Fruit fly (Drosophila melanogaster) whole organism, embryonic: ENCODE measurements around the gene DPCoAC.
A peak's percentile ranks its signal among the peaks of the same experiment; 100 is the strongest.

Experiments used
- Abd-B ChIP-seq: fragments of 200-800 bp; sonication (Bioruptor generic); optimal IDR thresholded peaks from 2 replicates; lab custom pipeline; 2018; ENCODE audit warnings: missing biosample characterization, mild to moderate bottlenecking, missing genetic modification characterization, moderate library complexity
- CG11695 ChIP-seq: fragments of 200-800 bp; sonication (Bioruptor generic); IDR thresholded peaks from 3 replicates; pipeline ENCODE4 v1.3.6; 2022; ENCODE audit warnings: missing biosample characterization, missing genetic modification characterization
- CG11723 ChIP-seq: fragments of 200-800 bp; sonication (Bioruptor generic); optimal IDR thresholded peaks from 2 replicates; lab custom pipeline; 2017; ENCODE audit warnings: missing biosample characterization, mild to moderate bottlenecking, missing genetic modification characterization
- CG1233 ChIP-seq: fragments of 200-800 bp; sonication (Bioruptor generic); optimal IDR thresholded peaks from 4 replicates; lab custom pipeline; 2018; ENCODE audit warnings: missing biosample characterization, mild to moderate bottlenecking, missing genetic modification characterization
- CG1647 ChIP-seq: fragments of 200-800 bp; sonication (Bioruptor generic); optimal IDR thresholded peaks from 3 replicates; lab custom pipeline; 2016; ENCODE audit warnings: missing biosample characterization, missing genetic modification characterization
- CG17361 ChIP-seq: fragments of 200-800 bp; sonication (Bioruptor generic); IDR thresholded peaks from 3 replicates; pipeline ENCODE4 v1.3.6; 2022; ENCODE audit warnings: missing biosample characterization, missing genetic modification characterization
- CG31365 ChIP-seq: fragments of 200-800 bp; sonication (Bioruptor generic); optimal IDR thresholded peaks from 2 replicates; lab custom pipeline; 2018; ENCODE audit warnings: missing biosample characterization, mild to moderate bottlenecking, missing genetic modification characterization
- CG3726 ChIP-seq: fragments of 200-800 bp; sonication (Bioruptor generic); IDR thresholded peaks from 3 replicates; pipeline ENCODE4, ENCODE4 v1.3.6; 2022; ENCODE audit warnings: missing biosample characterization, missing genetic modification characterization
- CG3847 ChIP-seq: fragments of 200-800 bp; sonication (Bioruptor generic); IDR thresholded peaks from 2 replicates; pipeline ENCODE4 v1.3.6; 2022; ENCODE audit warnings: missing biosample characterization, missing genetic modification characterization
- CG7357 ChIP-seq: fragments of 200-800 bp; sonication (Bioruptor generic); IDR thresholded peaks from 3 replicates; pipeline ENCODE4 v1.3.6; 2022; ENCODE audit warnings: missing biosample characterization, missing genetic modification characterization
- CoRest ChIP-seq: fragments of 200-800 bp; sonication (Bioruptor generic); optimal IDR thresholded peaks from 3 replicates; lab custom pipeline; 2018; ENCODE audit warnings: missing biosample characterization, mild to moderate bottlenecking, missing genetic modification characterization, moderate library complexity
- D19B ChIP-seq: fragments of 200-800 bp; sonication (Bioruptor generic); optimal IDR thresholded peaks from 2 replicates; lab custom pipeline; 2017; ENCODE audit warnings: missing biosample characterization, mild to moderate bottlenecking, missing genetic modification characterization
- Fer1 ChIP-seq: fragments of 200-800 bp; sonication (Bioruptor generic); optimal IDR thresholded peaks from 2 replicates; lab custom pipeline; 2017; ENCODE audit warnings: missing biosample characterization, mild to moderate bottlenecking, missing genetic modification characterization
- GATAe ChIP-seq: fragments of 200-800 bp; sonication (Bioruptor generic); conservative IDR thresholded peaks from 2 replicates; pipeline ENCODE4 v1.3.6; 2022; ENCODE audit warnings: missing biosample characterization, missing genetic modification characterization
- HLH4C ChIP-seq: fragments of 200-800 bp; sonication (Bioruptor generic); IDR thresholded peaks from 3 replicates; pipeline ENCODE4 v1.3.6; 2022; ENCODE audit warnings: missing biosample characterization, missing genetic modification characterization; ENCODE audit not compliant: partially characterized antibody
- Kr ChIP-seq: fragments of 200-800 bp; sonication (Bioruptor generic); optimal IDR thresholded peaks from 2 replicates; lab custom pipeline; 2017; ENCODE audit warnings: missing biosample characterization, mild to moderate bottlenecking, missing genetic modification characterization
- MTF-1 ChIP-seq: fragments of 200-800 bp; sonication (Bioruptor generic); optimal IDR thresholded peaks from 2 replicates; lab custom pipeline; 2018; ENCODE audit warnings: missing biosample characterization, mild to moderate bottlenecking, missing genetic modification characterization, borderline replicate concordance
- Myb ChIP-seq: fragments of 200-800 bp; sonication (Bioruptor generic); optimal IDR thresholded peaks from 2 replicates; lab custom pipeline; 2016; ENCODE audit warnings: missing biosample characterization, missing genetic modification characterization
- Nf-YC ChIP-seq: fragments of 200-800 bp; optimal IDR thresholded peaks from 3 replicates; lab custom pipeline; 2019; ENCODE audit warnings: missing biosample characterization, mild to moderate bottlenecking, missing genetic modification characterization, moderate library complexity
- Side ChIP-seq: fragments of 200-800 bp; sonication (Bioruptor generic); optimal IDR thresholded peaks from 2 replicates; lab custom pipeline; 2016; ENCODE audit warnings: missing biosample characterization, missing genetic modification characterization
- Spps ChIP-seq: fragments of 200-800 bp; sonication (Bioruptor generic); optimal IDR thresholded peaks from 2 replicates; lab custom pipeline; 2018; ENCODE audit warnings: missing biosample characterization, mild to moderate bottlenecking, missing genetic modification characterization
- Ssrp ChIP-seq: fragments of 200-800 bp; sonication (Bioruptor generic); optimal IDR thresholded peaks from 2 replicates; lab custom pipeline; 2018; ENCODE audit warnings: missing biosample characterization, mild to moderate bottlenecking, missing genetic modification characterization, moderate library complexity
- Tbp ChIP-seq: fragments of >200 bp; optimal IDR thresholded peaks from 2 replicates; lab custom pipeline; 2018; ENCODE audit warnings: missing biosample characterization, missing genetic modification characterization
- btn ChIP-seq: fragments of 200-800 bp; sonication (Bioruptor generic); optimal IDR thresholded peaks from 2 replicates; lab custom pipeline; 2016; ENCODE audit warnings: missing biosample characterization, missing genetic modification characterization
- chm ChIP-seq: fragments of 200-800 bp; sonication (Bioruptor generic); IDR thresholded peaks from 2 replicates; pipeline ENCODE4 v1.3.6; 2022; ENCODE audit warnings: missing biosample characterization, missing genetic modification characterization
- chn ChIP-seq: fragments of 200-800 bp; sonication (Bioruptor generic); optimal IDR thresholded peaks from 2 replicates; lab custom pipeline; 2016; ENCODE audit warnings: missing biosample characterization, missing genetic modification characterization
- dati ChIP-seq: fragments of 200-800 bp; sonication (Bioruptor generic); IDR thresholded peaks from 2 replicates; pipeline ENCODE4 v1.3.6; 2022; ENCODE audit warnings: missing biosample characterization, missing genetic modification characterization
- disco-r ChIP-seq: fragments of 200-800 bp; sonication (Bioruptor generic); optimal IDR thresholded peaks from 2 replicates; lab custom pipeline; 2016; ENCODE audit warnings: missing biosample characterization, missing genetic modification characterization
- esg ChIP-seq: fragments of 200-800 bp; sonication (Bioruptor generic); conservative IDR thresholded peaks from 2 replicates; pipeline ENCODE4 v1.3.6; 2022; ENCODE audit warnings: missing biosample characterization, missing genetic modification characterization
- fd3F ChIP-seq: fragments of 200-800 bp; sonication (Bioruptor generic); optimal IDR thresholded peaks from 2 replicates; lab custom pipeline; 2018; ENCODE audit warnings: missing biosample characterization, mild to moderate bottlenecking, missing genetic modification characterization, moderate library complexity
- fru ChIP-seq: fragments of >200 bp; optimal IDR thresholded peaks from 2 replicates; lab custom pipeline; 2017
- gsb ChIP-seq: fragments of 200-800 bp; sonication (Bioruptor generic); IDR thresholded peaks from 2 replicates; pipeline ENCODE4 v1.3.6; 2022; ENCODE audit warnings: missing biosample characterization, missing genetic modification characterization
- inv ChIP-seq: fragments of 200-800 bp; sonication (Bioruptor generic); IDR thresholded peaks from 2 replicates; pipeline ENCODE4 v1.3.6; 2022; ENCODE audit warnings: missing biosample characterization, missing genetic modification characterization; ENCODE audit not compliant: partially characterized antibody
- kni ChIP-seq: fragments of 200-800 bp; sonication (Bioruptor generic); optimal IDR thresholded peaks from 3 replicates; lab custom pipeline; 2017; ENCODE audit warnings: mild to moderate bottlenecking, missing biosample characterization, missing genetic modification reagents, missing genetic modification characterization
- lilli ChIP-seq: fragments of 200-800 bp; sonication (Bioruptor generic); optimal IDR thresholded peaks from 3 replicates; lab custom pipeline; 2016; ENCODE audit warnings: missing biosample characterization, missing genetic modification characterization
- lola ChIP-seq, 3 experiments: fragments of >200 bp in 2 of 3; fragments of 200-800 bp in 1 of 3; sonication (Bioruptor generic) in 1 of 3; optimal IDR thresholded peaks; 2 replicates each; lab custom pipeline; 2017 to 2019; ENCODE audit warnings: missing biosample characterization in 3 of 3, missing genetic modification characterization in 3 of 3, mild to moderate bottlenecking in 1 of 3, moderate library complexity in 1 of 3
- oc ChIP-seq: fragments of 200-800 bp; sonication (Bioruptor generic); optimal IDR thresholded peaks from 2 replicates; lab custom pipeline; 2018; ENCODE audit warnings: missing biosample characterization, mild to moderate bottlenecking, missing genetic modification characterization, moderate library complexity
- pb ChIP-seq: fragments of 200-800 bp; sonication (Bioruptor generic); optimal IDR thresholded peaks from 3 replicates; lab custom pipeline; 2016; ENCODE audit warnings: missing biosample characterization, missing genetic modification characterization
- sc ChIP-seq, 3 experiments: fragments of >200 bp in 2 of 3; fragments of 200-800 bp in 1 of 3; sonication (Bioruptor generic) in 1 of 3; optimal IDR thresholded peaks; 2 replicates in 2 of 3; 3 replicates in 1 of 3; lab custom pipeline; 2017; ENCODE audit warnings: mild to moderate bottlenecking in 1 of 3, missing biosample characterization in 1 of 3, missing genetic modification characterization in 1 of 3, missing genetic modification reagents in 1 of 3
- scrt ChIP-seq: fragments of 200-800 bp; sonication (Bioruptor generic); optimal IDR thresholded peaks from 2 replicates; lab custom pipeline; 2018; ENCODE audit warnings: missing biosample characterization, mild to moderate bottlenecking, missing genetic modification characterization, moderate library complexity
- wdn ChIP-seq: fragments of 200-800 bp; sonication (Bioruptor generic); IDR thresholded peaks from 2 replicates; pipeline ENCODE4 v1.3.6; 2022; ENCODE audit warnings: missing biosample characterization, missing genetic modification characterization
- yki ChIP-seq: fragments of >200 bp; optimal IDR thresholded peaks from 3 replicates; lab custom pipeline; 2018
- zen2 ChIP-seq: fragments of 200-800 bp; sonication (Bioruptor generic); IDR thresholded peaks from 3 replicates; pipeline ENCODE4 v1.3.6; 2022; ENCODE audit warnings: missing biosample characterization, missing genetic modification characterization; ENCODE audit not compliant: partially characterized antibody

Gene DPCoAC

dm6 chr3R:20557415-20558105 is at the start of gene DPCoAC, which contains the start of gene CG5180 (continued):
- peak; percentile 81 for TF ChIP-seq chm (GFP tag; lab: Robert Waterston, UW)
- no peak for TF ChIP-seq disco-r (GFP tag; lab: Kevin White, UChicago)
- peak; percentile 59 for TF ChIP-seq Ssrp
- no peak for TF ChIP-seq Spps (tag; lab: Kevin White, UChicago)
- TF ChIP-seq CG3726, result no peak
- no peak for TF ChIP-seq fru
- TF ChIP-seq CG1647, result peak; percentile 75
- no peak for TF ChIP-seq Kr (GFP tag; lab: Kevin White, UChicago)
- TF ChIP-seq lilli (GFP tag; lab: Kevin White, UChicago), result peak; percentile 77
- no peak for TF ChIP-seq Tbp
- peak; percentile 60; the same call in 1 of the 2 replicates for TF ChIP-seq inv (GFP tag; lab: Robert Waterston, UW)
- TF ChIP-seq sc (optimal IDR thresholded peaks at IDR 0.05; lab: Kevin White, UChicago), result no peak
- TF ChIP-seq sc (GFP tag; optimal IDR thresholded peaks at IDR 0.05; lab: Kevin White, UChicago), result no peak
- peak; percentile 9 for TF ChIP-seq Fer1 (GFP tag; lab: Kevin White, UChicago)
- no peak for TF ChIP-seq btn (GFP tag; lab: Kevin White, UChicago)
- peak; percentile 49 for TF ChIP-seq pb (GFP tag; lab: Kevin White, UChicago)
- peak; percentile 48 for TF ChIP-seq fd3F
- TF ChIP-seq yki (lab: Kevin White, UChicago), result no peak
- TF ChIP-seq wdn, result peak; percentile 57
- no peak for TF ChIP-seq CG31365 (tag; lab: Kevin White, UChicago)
- peak; percentile 19 for TF ChIP-seq Side (GFP tag; lab: Kevin White, UChicago)
- TF ChIP-seq CG3847 (GFP tag; lab: Robert Waterston, UW), result peak; percentile 89
- TF ChIP-seq Abd-B (GFP tag; lab: Kevin White, UChicago), result peak; percentile 61
- TF ChIP-seq CG7357 (GFP tag; lab: Robert Waterston, UW), result peak; percentile 50; the same call in 1 of the 3 replicates
- peak; percentile 74 for TF ChIP-seq chn (GFP tag; lab: Kevin White, UChicago)
- 0 out of 2 replicates have a peak, but pooled peaks have one; percentile 23 for TF ChIP-seq dati
- peak; percentile 50 for TF ChIP-seq CG1233 (GFP tag; lab: Kevin White, UChicago)
- TF ChIP-seq CG11695 (GFP tag; lab: Robert Waterston, UW), result no peak
- 0 out of 2 replicates have a peak, but pooled peaks have one; percentile 40 for TF ChIP-seq gsb (GFP tag; lab: Robert Waterston, UW)
- peak; percentile 42 for TF ChIP-seq MTF-1
- TF ChIP-seq lola (GFP tag; optimal IDR thresholded peaks at IDR 0.05; lab: Kevin White, UChicago), result peak in 1 of 3 experiments; percentile 58
- peak; percentile 47 for TF ChIP-seq kni
- peak; percentile 71 for TF ChIP-seq esg (GFP tag; lab: Robert Waterston, UW)
- peak; percentile 53 for TF ChIP-seq CG11723 (GFP tag; lab: Kevin White, UChicago)
- peak; percentile 38 for TF ChIP-seq Nf-YC (tag; lab: Kevin White, UChicago)
- TF ChIP-seq CoRest (tag; lab: Kevin White, UChicago), result peak; percentile 73
- no peak for TF ChIP-seq oc (tag; lab: Kevin White, UChicago)
- peak; percentile 73 for TF ChIP-seq Myb (GFP tag; lab: Kevin White, UChicago)
- TF ChIP-seq CG17361 (GFP tag; lab: Robert Waterston, UW), result peak; percentile 78
- TF ChIP-seq zen2 (GFP tag; lab: Robert Waterston, UW), result 0 out of 3 replicates have a peak, but pooled peaks have one; percentile 5
- TF ChIP-seq HLH4C (GFP tag; lab: Robert Waterston, UW), result no peak
- peak; percentile 47 for TF ChIP-seq scrt (GFP tag; lab: Kevin White, UChicago)
- TF ChIP-seq D19B (GFP tag; lab: Kevin White, UChicago), result no peak
- TF ChIP-seq GATAe (GFP tag; lab: Robert Waterston, UW), result 0 out of 2 replicates have a peak, but pooled peaks have one; percentile 13
